Fruit fly (Drosophila melanogaster) Kc167 (cell line): ENCODE measurements around the gene Mst87F.

ENCODE experiments used
- psq ChIP-seq: fragments of >200 bp; optimal IDR thresholded peaks from 2 replicates; lab custom pipeline; 2017; ENCODE audit warnings: missing external identifiers
- ttk ChIP-seq: sonication (Bioruptor generic); optimal IDR thresholded peaks from 2 replicates; lab custom pipeline; 2017; ENCODE audit warnings: missing external identifiers

- TF ChIP-seq psq: no peak
- TF ChIP-seq ttk (lab: Kevin White, UChicago): no peak
Observed at dm6 chr3R:13834551-13834950, 6.7 kb upstream of the Mst87F start.
